Fruit fly (Drosophila melanogaster) whole organism, adult: ENCODE measurements around the gene CG42693.

ENCODE experiments used
- CG12768 ChIP-seq: fragments of 200-800 bp; sonication (Bioruptor generic); optimal IDR thresholded peaks from 2 replicates; lab custom pipeline; 2017; ENCODE audit warnings: missing biosample characterization, missing genetic modification characterization, mild to moderate bottlenecking, moderate library complexity, missing genetic modification reagents
- CG14711 ChIP-seq: fragments of 200-800 bp; sonication (Bioruptor generic); optimal IDR thresholded peaks from 2 replicates; lab custom pipeline; 2018; ENCODE audit warnings: missing biosample characterization, mild to moderate bottlenecking, missing genetic modification characterization, moderate library complexity
- CG1620 ChIP-seq: fragments of 200-800 bp; sonication (Bioruptor generic); optimal IDR thresholded peaks from 2 replicates; lab custom pipeline; 2016; ENCODE audit warnings: missing biosample characterization, missing genetic modification characterization
- CG33017 ChIP-seq: fragments of 200-800 bp; sonication (Bioruptor generic); optimal IDR thresholded peaks from 2 replicates; lab custom pipeline; 2018; ENCODE audit warnings: missing biosample characterization, mild to moderate bottlenecking, missing genetic modification characterization, moderate library complexity
- CG5204 ChIP-seq: fragments of 200-800 bp; sonication (Bioruptor generic); optimal IDR thresholded peaks from 2 replicates; lab custom pipeline; 2016; ENCODE audit warnings: missing biosample characterization, missing genetic modification characterization
- CG7101 ChIP-seq: fragments of 200-800 bp; sonication (Bioruptor generic); optimal IDR thresholded peaks from 2 replicates; lab custom pipeline; 2018; ENCODE audit warnings: missing biosample characterization, mild to moderate bottlenecking, missing genetic modification characterization, moderate library complexity
- Clk ChIP-seq: fragments of 200-800 bp; sonication (Bioruptor generic); optimal IDR thresholded peaks from 2 replicates; lab custom pipeline; 2017; ENCODE audit warnings: missing biosample characterization, missing genetic modification characterization
- Hr96 ChIP-seq: fragments of 200-800 bp; sonication (Bioruptor generic); optimal IDR thresholded peaks from 2 replicates; lab custom pipeline; 2016; ENCODE audit warnings: missing biosample characterization, missing genetic modification characterization
- cnc ChIP-seq, 2 experiments: fragments of >200 bp; optimal IDR thresholded peaks; 2 replicates each; lab custom pipeline; 2017
- kay ChIP-seq: fragments of 200-800 bp; sonication (Bioruptor generic); peaks from one replicate; lab custom pipeline; 2016; ENCODE audit warnings: missing biosample characterization, missing genetic modification characterization, borderline replicate concordance
- ovo ChIP-seq: fragments of 200-800 bp; sonication (Bioruptor generic); optimal IDR thresholded peaks from 2 replicates; lab custom pipeline; 2016; ENCODE audit warnings: missing biosample characterization, missing genetic modification characterization
- pad ChIP-seq: fragments of 200-800 bp; sonication (Bioruptor generic); optimal IDR thresholded peaks from 3 replicates; lab custom pipeline; 2017; ENCODE audit warnings: missing biosample characterization, missing genetic modification characterization, mild to moderate bottlenecking, moderate library complexity, missing genetic modification reagents
- tj ChIP-seq: fragments of 200-800 bp; sonication (Bioruptor generic); optimal IDR thresholded peaks from 3 replicates; lab custom pipeline; 2017; ENCODE audit warnings: missing biosample characterization, mild to moderate bottlenecking, missing genetic modification characterization, moderate library complexity

The CG42693 gene

dm6 chr3R:31662757-31663156 lies 45.4 kb downstream of the CG42693 start:
- TF ChIP-seq Hr96 = no peak
- no peak for TF ChIP-seq pad (GFP tag; lab: Kevin White, UChicago)
- no peak for TF ChIP-seq ovo (GFP tag; lab: Kevin White, UChicago)
- TF ChIP-seq CG1620 (GFP tag; lab: Kevin White, UChicago) = no peak
- TF ChIP-seq cnc (optimal IDR thresholded peaks at IDR 0.05; lab: Kevin White, UChicago) = no peak
- no peak for TF ChIP-seq CG33017 (tag; lab: Kevin White, UChicago)
- TF ChIP-seq Clk (GFP tag; lab: Kevin White, UChicago) = no peak
- TF ChIP-seq tj (GFP tag; lab: Kevin White, UChicago) = no peak
- no peak for TF ChIP-seq CG12768
- no peak for TF ChIP-seq CG14711 (tag; lab: Kevin White, UChicago)
- TF ChIP-seq CG7101 (tag; lab: Kevin White, UChicago) = no peak
- no peak for TF ChIP-seq CG5204
- TF ChIP-seq kay (GFP tag; lab: Kevin White, UChicago) = no peak
